Fruit fly (Drosophila melanogaster): ENCODE results near the gene Sf3b1.

DNA sequence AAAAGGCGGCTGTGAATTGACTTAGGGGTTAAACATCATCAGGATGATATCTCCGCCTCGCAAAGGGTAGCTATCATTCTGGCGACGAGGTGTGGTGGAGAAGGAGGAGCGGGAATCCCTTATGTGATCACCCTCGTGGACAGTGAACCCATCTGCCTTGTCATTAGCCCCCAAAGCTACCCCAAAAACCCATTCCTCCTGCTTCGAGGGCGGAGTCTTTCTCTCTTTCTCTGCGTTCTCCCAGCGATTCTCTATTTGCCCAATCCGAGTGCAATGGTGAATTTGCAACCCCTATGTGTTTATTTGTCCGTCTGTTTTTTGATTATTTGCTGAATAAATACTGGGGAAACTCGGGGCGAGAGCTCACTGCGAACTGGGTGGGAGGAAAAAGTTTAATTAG lies 17.1 kb downstream of the Sf3b1 start:
- TF ChIP-seq lola (GFP tag; optimal IDR thresholded peaks at IDR 0.05) (no peak), psq (GFP tag; optimal IDR thresholded peaks at IDR 0.05) (no peak)
